Fruit fly (Drosophila melanogaster): ENCODE results near the gene CG11594.

The CG11594 gene

dm6 chr3L:3977622-3978355 lies 48.0 kb downstream of the CG11594 start (continued):
- TF ChIP-seq CG14710 (tag; optimal IDR thresholded peaks at IDR 0.05) (peak; percentile 77), CG9817 (tag; optimal IDR thresholded peaks at IDR 0.05) (no peak), CG6791 (GFP tag; IDR thresholded peaks at IDR 0.05; ENCODE audit: partially characterized antibody) (no peak), CG18764 (GFP tag; optimal IDR thresholded peaks at IDR 0.05) (no peak), gt (GFP tag; IDR thresholded peaks at IDR 0.05) (no peak), NC2α (GFP tag; optimal IDR thresholded peaks at IDR 0.05) (no peak), Poxn (GFP tag; IDR thresholded peaks at IDR 0.05) (no peak), CG7963 (GFP tag; IDR thresholded peaks at IDR 0.05; ENCODE audit: partially characterized antibody) (no peak), HLH54F (GFP tag; optimal IDR thresholded peaks at IDR 0.05) (no peak), CG17829 (tag; optimal IDR thresholded peaks at IDR 0.05) (peak; percentile 62), tin (GFP tag; optimal IDR thresholded peaks at IDR 0.05) (peak; percentile 23), prd (optimal IDR thresholded peaks at IDR 0.05) (no peak), prd (GFP tag; IDR thresholded peaks at IDR 0.05) (peak; percentile 77), pros (GFP tag; optimal IDR thresholded peaks at IDR 0.05) (peak; percentile 90), sima (GFP tag; optimal IDR thresholded peaks at IDR 0.05) (no peak), shn (GFP tag; optimal IDR thresholded peaks at IDR 0.05) (no peak), CG8478 (optimal IDR thresholded peaks at IDR 0.05) (no peak), HHEX (GFP tag; optimal IDR thresholded peaks at IDR 0.05) (no peak), dysf (GFP tag; IDR thresholded peaks at IDR 0.05) (no peak), CTCF (GFP tag; optimal IDR thresholded peaks at IDR 0.05) (no peak), NfI (GFP tag; optimal IDR thresholded peaks at IDR 0.05) (no peak), nau (GFP tag; optimal IDR thresholded peaks at IDR 0.05) (no peak), Lpt (GFP tag; optimal IDR thresholded peaks at IDR 0.05) (no peak), CG13894 (tag; optimal IDR thresholded peaks at IDR 0.05) (no peak), Ets65A (GFP tag) (no peak), Drgx (GFP tag; IDR thresholded peaks at IDR 0.05) (no peak), CG16863 (GFP tag; optimal IDR thresholded peaks at IDR 0.05) (no peak), Nf-YA (GFP tag; IDR thresholded peaks at IDR 0.05) (no peak), lov (optimal IDR thresholded peaks at IDR 0.05) (no peak), lov (GFP tag; IDR thresholded peaks at IDR 0.05) (0 out of 3 replicates have a peak, but pooled peaks have one; percentile 14), ERR (GFP tag; optimal IDR thresholded peaks at IDR 0.05) (no peak), CG31388 (GFP tag; optimal IDR thresholded peaks at IDR 0.05) (no peak), CG7745 (tag; optimal IDR thresholded peaks at IDR 0.05) (no peak), CG16815 (GFP tag; optimal IDR thresholded peaks at IDR 0.05) (peak; percentile 40), sens (GFP tag) (peak; percentile 85), CG17359 (tag; optimal IDR thresholded peaks at IDR 0.05) (no peak), ken (GFP tag; IDR thresholded peaks at IDR 0.05) (no peak), bsh (GFP tag; optimal IDR thresholded peaks at IDR 0.05) (peak in 1 of 2 experiments; percentile 51), Fer1 (GFP tag; optimal IDR thresholded peaks at IDR 0.05) (no peak), CG3995 (GFP tag; optimal IDR thresholded peaks at IDR 0.05) (no peak), sisA (GFP tag; IDR thresholded peaks at IDR 0.05) (no peak), CG1792 (GFP tag; optimal IDR thresholded peaks at IDR 0.05) (no peak), BEAF-32 (GFP tag; optimal IDR thresholded peaks at IDR 0.05) (no peak), CG14860 (GFP tag; IDR thresholded peaks at IDR 0.05; ENCODE audit: partially characterized antibody) (no peak), Spps (tag; optimal IDR thresholded peaks at IDR 0.05) (no peak), gsb-n (tag; optimal IDR thresholded peaks at IDR 0.05) (no peak), zfh1 (GFP tag; IDR thresholded peaks at IDR 0.05) (0 out of 3 replicates have a peak, but pooled peaks have one; percentile 20), CG1602 (GFP tag; optimal IDR thresholded peaks at IDR 0.05) (peak; percentile 5), E2f1 (GFP tag; IDR thresholded peaks at IDR 0.05) (no peak), CG10147 (GFP tag; optimal IDR thresholded peaks at IDR 0.05) (no peak), CG2712 (tag; optimal IDR thresholded peaks at IDR 0.05) (peak; percentile 78), CG31441 (GFP tag; IDR thresholded peaks at IDR 0.05) (peak; percentile 56; the same call in 1 of the 2 replicates)

All from whole organism, embryonic.